Fruit fly (Drosophila melanogaster): Measurements from ENCODE around the gene Gsc.

dm6 chr2L:615023-615422 lies 20.5 kb upstream of the Gsc start:
- TF ChIP-seq insv (optimal IDR thresholded peaks at IDR 0.05) (no peak), Myc (optimal IDR thresholded peaks at IDR 0.05) (no peak), psq (optimal IDR thresholded peaks at IDR 0.05) (no peak)
